Worm (Caenorhabditis elegans) whole organism, late embryonic: ENCODE results near the gene F47B8.4.

Experiments
- K02D7.2 ChIP-seq: sonication (generic microtip); optimal IDR thresholded peaks from 2 replicates; lab custom pipeline; 2017; ENCODE audit warnings: mild to moderate bottlenecking, missing genetic modification characterization, missing compliant biosample characterization
- ahr-1 ChIP-seq: sonication (generic microtip); optimal IDR thresholded peaks from 2 replicates; lab custom pipeline; 2016; ENCODE audit warnings: missing genetic modification characterization, missing compliant biosample characterization
- ama-1 ChIP-seq: fragments of 150-350 bp; optimal IDR thresholded peaks from 2 replicates; lab custom pipeline; 2014
- ceh-6 ChIP-seq: fragments of 200-800 bp; sonication (Bioruptor generic); optimal IDR thresholded peaks from 2 replicates; lab custom pipeline; 2018; ENCODE audit warnings: mild to moderate bottlenecking, missing genetic modification characterization, missing compliant biosample characterization
- eyg-1 ChIP-seq: sonication (generic microtip); optimal IDR thresholded peaks from 2 replicates; lab custom pipeline; 2016; ENCODE audit warnings: missing genotype, missing genetic modification characterization, missing compliant biosample characterization
- fax-1 ChIP-seq: sonication (generic microtip); optimal IDR thresholded peaks from 2 replicates; lab custom pipeline; 2016; ENCODE audit warnings: missing genotype, missing genetic modification characterization, missing compliant biosample characterization
- fkh-10 ChIP-seq: fragments of 150-350 bp; optimal IDR thresholded peaks from 2 replicates; lab custom pipeline; 2014; ENCODE audit warnings: missing biosample characterization, missing genetic modification reagents, missing genetic modification characterization
- hlh-30 ChIP-seq: sonication (generic microtip); optimal IDR thresholded peaks from 2 replicates; lab custom pipeline; 2017; ENCODE audit warnings: antibody characterized with exemption, missing genetic modification characterization, missing compliant biosample characterization; ENCODE audit not compliant: insufficient read depth
- hlh-6 ChIP-seq: sonication (generic microtip); optimal IDR thresholded peaks from 2 replicates; lab custom pipeline; 2016; ENCODE audit warnings: missing genotype, missing genetic modification characterization, missing compliant biosample characterization
- lim-6 ChIP-seq: sonication (generic microtip); optimal IDR thresholded peaks from 2 replicates; lab custom pipeline; 2016; ENCODE audit warnings: missing genetic modification characterization, missing compliant biosample characterization
- pag-3 ChIP-seq: sonication (generic microtip); optimal IDR thresholded peaks from 2 replicates; lab custom pipeline; 2016; ENCODE audit warnings: missing compliant biosample characterization, missing genetic modification characterization, borderline replicate concordance
- pha-4 ChIP-seq: fragments of 150-350 bp; optimal IDR thresholded peaks from 2 replicates; lab custom pipeline; 2018; ENCODE audit warnings: missing biosample characterization, missing genetic modification reagents, missing genetic modification characterization
- rnt-1 ChIP-seq: sonication (generic microtip); optimal IDR thresholded peaks from 2 replicates; lab custom pipeline; 2016; ENCODE audit warnings: missing genetic modification characterization, missing compliant biosample characterization
- tbx-2 ChIP-seq: sonication (generic microtip); optimal IDR thresholded peaks from 2 replicates; lab custom pipeline; 2016; ENCODE audit warnings: missing genetic modification characterization, missing compliant biosample characterization

- TF ChIP-seq rnt-1 (tag; lab: Kevin White, UChicago) (peak; percentile 84), fax-1 (peak; percentile 75), ama-1 (lab: Kevin White, UChicago) (no peak), hlh-6 (no peak), tbx-2 (peak; percentile 87), pha-4 (no peak), ahr-1 (peak; percentile 57), eyg-1 (tag; lab: Kevin White, UChicago) (no peak), hlh-30 (tag; lab: Kevin White, UChicago) (peak; percentile 4), pag-3 (tag; lab: Kevin White, UChicago) (no peak), fkh-10 (GFP tag; lab: Kevin White, UChicago) (no peak), lim-6 (tag; lab: Kevin White, UChicago) (peak; percentile 73), ceh-6 (GFP tag; lab: Kevin White, UChicago) (no peak), K02D7.2 (tag; lab: Kevin White, UChicago) (no peak)
Measured at ce11 chrV:14347234-14347826, 22.9 kb upstream of the F47B8.4 start, which contains the start of gene cept-2.
